Fruit fly (Drosophila melanogaster) whole organism, pupa: Measurements from ENCODE around the gene CG13028.

ENCODE experiments used
- CG10348 ChIP-seq: fragments of 200-800 bp; sonication (Bioruptor generic); IDR thresholded peaks from 2 replicates; pipeline ENCODE4 v1.3.6; 2022; ENCODE audit warnings: missing biosample characterization, missing genetic modification characterization
- CG12605 ChIP-seq: fragments of 200-800 bp; sonication (Bioruptor generic); IDR thresholded peaks from 2 replicates; pipeline ENCODE4 v1.3.6; 2022; ENCODE audit warnings: missing biosample characterization, missing genetic modification characterization
- CG13204 ChIP-seq: fragments of 200-800 bp; sonication (Bioruptor generic); optimal IDR thresholded peaks from 2 replicates; lab custom pipeline; 2018; ENCODE audit warnings: missing biosample characterization, mild to moderate bottlenecking, missing genetic modification characterization, moderate library complexity
- CG14655 ChIP-seq: fragments of 200-800 bp; sonication (Bioruptor generic); optimal IDR thresholded peaks from 3 replicates; lab custom pipeline; 2017; ENCODE audit warnings: mild to moderate bottlenecking, missing biosample characterization, missing genetic modification reagents, missing genetic modification characterization
- CG15710 ChIP-seq: fragments of 200-800 bp; sonication (Bioruptor generic); optimal IDR thresholded peaks from 2 replicates; lab custom pipeline; 2018; ENCODE audit warnings: missing biosample characterization, mild to moderate bottlenecking, missing genetic modification characterization, moderate library complexity
- CG17806 ChIP-seq: fragments of 200-800 bp; sonication (Bioruptor generic); optimal IDR thresholded peaks from 2 replicates; lab custom pipeline; 2018; ENCODE audit warnings: missing biosample characterization, mild to moderate bottlenecking, missing genetic modification characterization, moderate library complexity
- CG32121 ChIP-seq: fragments of 200-800 bp; sonication (Bioruptor generic); IDR thresholded peaks from 2 replicates; pipeline ENCODE4 v1.3.6; 2022; ENCODE audit warnings: missing biosample characterization, missing genetic modification characterization
- CG34367 ChIP-seq: fragments of 200-800 bp; sonication (Bioruptor generic); optimal IDR thresholded peaks from 2 replicates; lab custom pipeline; 2018; ENCODE audit warnings: missing biosample characterization, mild to moderate bottlenecking, missing genetic modification characterization
- CG4496 ChIP-seq: fragments of 200-800 bp; sonication (Bioruptor generic); IDR thresholded peaks from 3 replicates; pipeline ENCODE4 v1.3.6; 2022; ENCODE audit warnings: missing biosample characterization, missing genetic modification characterization
- CG8159 ChIP-seq: fragments of 200-800 bp; sonication (Bioruptor generic); optimal IDR thresholded peaks from 3 replicates; lab custom pipeline; 2018; ENCODE audit warnings: missing biosample characterization, mild to moderate bottlenecking, missing genetic modification characterization, moderate library complexity
- CG8301 ChIP-seq: fragments of 200-800 bp; sonication (Bioruptor generic); optimal IDR thresholded peaks from 2 replicates; lab custom pipeline; 2018; ENCODE audit warnings: missing biosample characterization, mild to moderate bottlenecking, missing genetic modification characterization
- CG9948 ChIP-seq: fragments of 200-800 bp; sonication (Bioruptor generic); optimal IDR thresholded peaks from 2 replicates; lab custom pipeline; 2018; ENCODE audit warnings: missing biosample characterization, mild to moderate bottlenecking, missing genetic modification characterization, moderate library complexity
- D1 ChIP-seq: fragments of 200-800 bp; sonication (Bioruptor generic); optimal IDR thresholded peaks from 2 replicates; lab custom pipeline; 2018; ENCODE audit warnings: missing biosample characterization, mild to moderate bottlenecking, missing genetic modification characterization, moderate library complexity
- EcR ChIP-seq: fragments of 200-800 bp; sonication (Bioruptor generic); optimal IDR thresholded peaks from 3 replicates; lab custom pipeline; 2019; ENCODE audit warnings: missing biosample characterization, missing genetic modification characterization, mild to moderate bottlenecking, moderate library complexity, missing genetic modification reagents
- Ets98B ChIP-seq: fragments of 200-800 bp; sonication (Bioruptor generic); IDR thresholded peaks from 2 replicates; pipeline ENCODE4 v1.3.6; 2022; ENCODE audit warnings: missing biosample characterization, missing genetic modification characterization
- Pif1A ChIP-seq: fragments of 200-800 bp; sonication (Bioruptor generic); optimal IDR thresholded peaks from 3 replicates; lab custom pipeline; 2016; ENCODE audit warnings: missing biosample characterization, missing genetic modification characterization
- Pif1B ChIP-seq: fragments of 200-800 bp; sonication (Bioruptor generic); optimal IDR thresholded peaks from 3 replicates; lab custom pipeline; 2016; ENCODE audit warnings: missing biosample characterization, missing genetic modification characterization
- Snoo ChIP-seq: fragments of 200-800 bp; sonication (Bioruptor generic); optimal IDR thresholded peaks from 3 replicates; lab custom pipeline; 2017; ENCODE audit warnings: missing biosample characterization, mild to moderate bottlenecking, missing genetic modification characterization, inconsistent platforms
- fd96Ca ChIP-seq: fragments of 200-800 bp; sonication (Bioruptor generic); IDR thresholded peaks from 3 replicates; pipeline ENCODE4 v1.3.6; 2022; ENCODE audit warnings: missing biosample characterization, missing genetic modification characterization
- rn ChIP-seq: fragments of 200-800 bp; sonication (Bioruptor generic); IDR thresholded peaks from 2 replicates; pipeline ENCODE4 v1.3.6; 2022; ENCODE audit warnings: missing biosample characterization, missing genetic modification characterization

CG13028 gene

DNA sequence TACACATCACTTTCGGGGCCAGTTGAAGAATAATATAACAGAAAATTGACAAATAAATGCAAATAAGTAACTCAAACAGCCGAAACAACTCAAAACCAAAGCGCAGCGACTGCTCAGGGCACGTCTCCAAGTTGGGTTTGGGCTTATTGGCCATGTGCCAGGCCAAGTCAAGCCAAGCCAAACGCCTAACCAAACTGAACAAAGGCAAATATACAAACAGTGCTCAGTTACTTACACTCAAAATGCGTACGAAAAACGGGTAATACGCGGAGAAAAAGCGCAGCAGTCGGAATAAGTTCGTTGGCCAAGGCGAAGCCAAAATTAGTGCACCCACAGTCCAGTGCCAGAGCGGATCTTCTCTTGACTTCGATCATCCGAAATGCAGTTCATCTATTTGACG, at the start of gene CG13028:
TSS of gene CG13028 (plus strand) at position 301 of the 400 bp plus-strand sequence.
- TF ChIP-seq CG15710 (tag; lab: Kevin White, UChicago) (no peak), rn (GFP tag; lab: Robert Waterston, UW) (no peak), fd96Ca (GFP tag; lab: Robert Waterston, UW) (no peak), CG17806 (tag; lab: Kevin White, UChicago) (no peak), D1 (tag; lab: Kevin White, UChicago) (no peak), CG13204 (GFP tag; lab: Kevin White, UChicago) (no peak), CG34367 (tag; lab: Kevin White, UChicago) (no peak), CG4496 (no peak), Snoo (tag; lab: Kevin White, UChicago) (no peak), Pif1B (GFP tag; lab: Kevin White, UChicago) (no peak), EcR (GFP tag; lab: Kevin White, UChicago) (no peak), CG8301 (tag; lab: Kevin White, UChicago) (no peak), Ets98B (GFP tag; lab: Robert Waterston, UW) (no peak), CG8159 (tag; lab: Kevin White, UChicago) (no peak)

DNA sequence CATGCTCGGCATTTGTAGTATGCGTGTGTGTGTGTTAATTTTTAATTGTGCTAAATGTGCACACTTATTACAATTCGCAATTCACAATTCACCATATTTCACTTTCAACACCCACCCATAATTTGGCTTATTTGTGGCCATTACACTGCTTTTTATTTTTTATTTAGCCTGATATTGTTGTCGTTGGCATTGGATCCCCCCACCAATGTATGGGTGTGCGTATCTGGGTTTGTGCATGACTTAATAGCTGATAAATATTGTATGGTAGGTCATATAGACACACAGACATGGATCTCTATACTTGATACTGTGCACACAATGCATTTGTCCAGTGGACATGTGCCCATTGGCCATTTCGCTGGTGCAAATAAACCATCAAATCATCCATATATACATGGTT, 49.4 kb upstream of the CG13028 start:
- TF ChIP-seq CG15710 (tag; lab: Kevin White, UChicago) (no peak), Pif1A (GFP tag; lab: Kevin White, UChicago) (no peak)
- TF ChIP-seq, all 21 proteins: peak for 0

DNA sequence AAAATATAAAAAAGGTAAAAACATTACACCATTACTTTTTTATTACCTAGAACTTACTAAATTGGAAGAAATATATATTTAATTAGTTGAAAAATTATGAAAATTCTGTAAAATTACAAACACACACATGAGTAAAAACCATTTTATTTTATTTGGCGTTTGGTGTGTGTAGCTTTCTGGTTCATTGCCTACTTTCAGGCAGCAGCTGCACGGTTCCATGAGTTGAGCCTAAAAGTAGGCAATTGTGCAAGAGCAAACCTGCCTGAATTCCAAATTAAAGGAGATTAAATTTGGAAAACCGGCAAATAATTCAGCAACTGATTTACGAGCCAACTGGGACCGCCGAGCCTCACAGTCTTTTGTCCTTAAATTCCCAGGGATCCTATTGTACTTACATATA, 47.6 kb upstream of the CG13028 start:
- no peak for TF ChIP-seq CG9948
- peak; percentile 68 for TF ChIP-seq D1 (tag; lab: Kevin White, UChicago)
- TF ChIP-seq CG32121 (GFP tag; lab: Robert Waterston, UW), result 0 out of 2 replicates have a peak, but pooled peaks have one; percentile 19

DNA sequence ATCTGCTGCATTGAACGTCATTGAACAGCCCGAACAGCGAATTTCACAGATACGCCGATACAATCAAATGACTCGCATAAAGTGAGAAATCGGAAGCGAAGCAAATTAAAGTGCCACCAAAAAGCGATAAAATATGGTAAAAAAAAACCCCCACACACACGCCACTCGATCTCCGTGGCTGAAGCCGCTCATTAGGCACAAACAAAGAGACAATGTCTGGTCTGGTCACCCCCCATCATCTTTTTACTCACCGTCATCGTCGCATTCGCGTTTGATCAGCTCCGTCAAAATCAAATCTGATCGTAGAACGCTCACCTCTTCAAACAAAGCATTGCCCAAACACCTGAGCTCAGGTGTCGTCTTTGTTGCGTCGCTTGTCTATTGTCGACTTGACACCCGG, 47.1 kb upstream of the CG13028 start:
- no peak for TF ChIP-seq CG12605 (GFP tag; lab: Robert Waterston, UW)

- TF ChIP-seq CG32121 (GFP tag; lab: Robert Waterston, UW), result no peak
- no peak for TF ChIP-seq CG14655 (GFP tag; lab: Kevin White, UChicago)
- peak; percentile 29 for TF ChIP-seq CG13204 (GFP tag; lab: Kevin White, UChicago)
- no peak for TF ChIP-seq Pif1A (GFP tag; lab: Kevin White, UChicago)
- TF ChIP-seq CG8159 (tag; lab: Kevin White, UChicago), result no peak
- TF ChIP-seq CG17806 (tag; lab: Kevin White, UChicago), result no peak
- no peak for TF ChIP-seq EcR (GFP tag; lab: Kevin White, UChicago)
- TF ChIP-seq CG4496, result peak; percentile 53; the same call in 1 of the 3 replicates
- TF ChIP-seq CG8301 (tag; lab: Kevin White, UChicago), result no peak
- no peak for TF ChIP-seq Pif1B (GFP tag; lab: Kevin White, UChicago)
- no peak for TF ChIP-seq rn (GFP tag; lab: Robert Waterston, UW)
Measured at dm6 chr3L:16876785-16877468, 46.1 kb upstream of the CG13028 start, which contains the start of gene CG32170. CG32170 (plus strand) TSS chr3L:16877309.

DNA sequence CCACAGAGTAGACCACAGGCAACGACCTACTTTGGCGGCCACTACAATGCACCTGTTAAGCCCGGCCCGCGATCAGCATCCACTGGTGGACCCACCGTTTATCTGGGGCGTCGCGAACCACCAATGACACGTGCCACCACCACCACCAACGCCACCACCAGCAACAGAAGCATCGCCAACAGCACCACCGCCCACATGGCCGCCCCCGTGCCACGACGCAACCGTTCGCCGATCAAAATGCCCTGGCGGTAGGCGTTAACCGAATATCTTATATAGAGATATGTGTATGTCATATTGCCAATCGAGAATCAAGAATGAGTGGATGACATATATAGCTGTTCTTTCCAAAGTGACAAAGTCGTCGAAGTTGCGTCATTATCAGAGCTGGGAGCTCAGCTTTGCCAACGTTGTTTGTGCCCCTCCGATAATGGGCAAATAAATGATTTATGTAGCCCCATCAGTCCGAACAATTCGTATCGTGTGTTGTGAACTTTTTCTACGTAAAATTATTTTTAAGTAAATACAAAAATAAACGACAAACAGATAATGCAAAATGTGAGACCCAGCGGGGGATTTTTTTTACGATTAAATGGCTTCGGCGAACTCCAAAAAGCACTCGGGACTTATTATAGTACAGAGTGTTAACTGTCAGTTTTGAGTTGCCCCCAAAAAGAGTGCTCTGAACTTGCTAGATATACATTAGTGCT, 44.1 kb upstream of the CG13028 start:
- no peak for TF ChIP-seq CG17806 (tag; lab: Kevin White, UChicago)
- no peak for TF ChIP-seq CG8159 (tag; lab: Kevin White, UChicago)
- TF ChIP-seq, all 21 proteins: peak for 0

- TF ChIP-seq CG14655 (GFP tag; lab: Kevin White, UChicago) (no peak), CG13204 (GFP tag; lab: Kevin White, UChicago) (no peak), CG32121 (GFP tag; lab: Robert Waterston, UW) (0 out of 2 replicates have a peak, but pooled peaks have one; percentile 11)
Measured at dm6 chr3L:16881097-16881496, 42.0 kb upstream of the CG13028 start.

DNA sequence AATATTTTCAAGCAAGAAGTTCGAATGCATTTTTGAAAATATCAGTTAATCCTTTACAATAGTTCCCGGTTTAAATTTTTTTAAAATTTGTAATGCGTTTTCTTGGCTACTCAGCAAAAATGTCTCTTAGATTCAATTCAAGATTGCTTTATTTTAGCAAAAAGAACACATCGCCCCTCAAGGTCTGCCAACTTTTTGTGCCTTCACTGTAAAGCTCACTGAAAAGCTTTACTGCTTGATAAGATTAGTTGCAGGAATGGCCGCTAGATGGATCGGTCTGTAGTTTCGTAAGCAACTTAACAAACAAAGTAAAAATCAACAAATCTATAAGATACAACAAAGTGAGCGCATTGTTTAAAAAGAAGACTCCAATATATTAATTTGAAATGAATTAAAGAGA, 39.0 kb upstream of the CG13028 start:
- TF ChIP-seq D1 (tag; lab: Kevin White, UChicago) (peak; percentile 57), fd96Ca (GFP tag; lab: Robert Waterston, UW) (no peak), CG8301 (tag; lab: Kevin White, UChicago) (peak; percentile 30), CG10348 (GFP tag; lab: Robert Waterston, UW) (no peak), Ets98B (GFP tag; lab: Robert Waterston, UW) (no peak), Pif1B (GFP tag; lab: Kevin White, UChicago) (no peak), CG17806 (tag; lab: Kevin White, UChicago) (no peak), CG8159 (tag; lab: Kevin White, UChicago) (no peak), CG32121 (GFP tag; lab: Robert Waterston, UW) (no peak), EcR (GFP tag; lab: Kevin White, UChicago) (peak; percentile 68), Pif1A (GFP tag; lab: Kevin White, UChicago) (no peak), CG34367 (tag; lab: Kevin White, UChicago) (no peak), CG14655 (GFP tag; lab: Kevin White, UChicago) (peak; percentile 30), CG12605 (GFP tag; lab: Robert Waterston, UW) (no peak), CG4496 (0 out of 3 replicates have a peak, but pooled peaks have one; percentile 13)
- TF ChIP-seq, all 21 proteins: peak for 5
